Worm (Caenorhabditis elegans): ENCODE measurements around the gene T25D3.3.

DNA sequence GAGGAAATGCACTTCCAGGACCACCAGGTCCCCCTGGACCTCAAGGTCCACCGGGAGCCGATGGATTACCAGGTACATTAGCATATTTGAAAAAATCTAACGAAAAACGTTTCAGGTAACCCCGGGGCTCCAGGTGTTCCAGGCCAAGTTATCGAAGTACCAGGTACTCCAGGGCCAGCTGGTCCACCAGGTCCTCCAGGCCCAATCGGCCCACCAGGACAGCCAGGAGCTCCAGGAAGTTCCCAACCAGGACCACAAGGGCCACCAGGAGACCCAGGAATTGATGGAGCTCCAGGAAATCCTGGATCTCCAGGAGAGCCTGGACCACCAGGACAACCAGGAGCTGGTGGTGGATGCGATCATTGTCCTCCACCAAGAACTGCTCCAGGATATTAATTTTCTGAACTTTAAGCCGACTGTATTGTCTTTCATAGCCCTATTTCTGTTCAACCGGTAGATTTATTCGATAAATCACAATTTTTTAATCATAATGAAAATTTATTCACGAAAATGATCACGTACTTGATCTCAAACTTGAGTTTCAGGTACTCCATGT is 47.0 kb upstream of the T25D3.3 start:
- TF ChIP-seq W03F9.2 (tag; optimal IDR thresholded peaks at IDR 0.05), result no peak
- TF ChIP-seq dao-5 (tag; optimal IDR thresholded peaks at IDR 0.05), result no peak
